Fruit fly (Drosophila melanogaster) whole organism, embryonic: ENCODE measurements around the gene Ripalpha.

Source experiments
- CG12659 ChIP-seq: fragments of 200-800 bp; sonication (Bioruptor generic); optimal IDR thresholded peaks from 3 replicates; lab custom pipeline; 2017; ENCODE audit warnings: mild to moderate bottlenecking, missing biosample characterization, missing genetic modification reagents, missing genetic modification characterization
- CG14860 ChIP-seq: fragments of 200-800 bp; sonication (Bioruptor generic); IDR thresholded peaks from 3 replicates; pipeline ENCODE4 v1.3.6; 2022; ENCODE audit warnings: missing biosample characterization, missing genetic modification characterization; ENCODE audit not compliant: partially characterized antibody
- CG15011 ChIP-seq: fragments of 200-800 bp; sonication (Bioruptor generic); optimal IDR thresholded peaks from 3 replicates; lab custom pipeline; 2018; ENCODE audit warnings: missing biosample characterization, mild to moderate bottlenecking, missing genetic modification characterization
- CG15696 ChIP-seq: fragments of 200-800 bp; sonication (Bioruptor generic); optimal IDR thresholded peaks from 2 replicates; lab custom pipeline; 2019; ENCODE audit warnings: missing biosample characterization, mild to moderate bottlenecking, missing genetic modification characterization, moderate library complexity
- CG16779 ChIP-seq: fragments of 200-800 bp; sonication (Bioruptor generic); IDR thresholded peaks from 2 replicates; pipeline ENCODE4 v1.3.6; 2022; ENCODE audit warnings: missing biosample characterization, missing genetic modification characterization
- CG16863 ChIP-seq: fragments of 200-800 bp; sonication (Bioruptor generic); optimal IDR thresholded peaks from 3 replicates; lab custom pipeline; 2016; ENCODE audit warnings: missing biosample characterization, missing genetic modification characterization
- CG18476 ChIP-seq: fragments of 200-800 bp; sonication (Bioruptor generic); optimal IDR thresholded peaks from 2 replicates; lab custom pipeline; 2016; ENCODE audit warnings: missing biosample characterization, mild to moderate bottlenecking, missing genetic modification characterization
- CG2202 ChIP-seq: fragments of 200-800 bp; sonication (Bioruptor generic); optimal IDR thresholded peaks from 2 replicates; lab custom pipeline; 2018; ENCODE audit warnings: missing biosample characterization, mild to moderate bottlenecking, missing genetic modification characterization
- CG30403 ChIP-seq: fragments of 200-800 bp; sonication (Bioruptor generic); optimal IDR thresholded peaks from 3 replicates; lab custom pipeline; 2016; ENCODE audit warnings: missing biosample characterization, missing genetic modification characterization
- CG30431 ChIP-seq: fragments of 200-800 bp; sonication (Bioruptor generic); optimal IDR thresholded peaks from 2 replicates; lab custom pipeline; 2017; ENCODE audit warnings: missing biosample characterization, missing genetic modification characterization
- CG33557 ChIP-seq: fragments of 200-800 bp; sonication (Bioruptor generic); optimal IDR thresholded peaks from 2 replicates; lab custom pipeline; 2019; ENCODE audit warnings: missing biosample characterization, mild to moderate bottlenecking, missing genetic modification characterization, moderate library complexity
- CG4328 ChIP-seq: fragments of 200-800 bp; sonication (Bioruptor generic); optimal IDR thresholded peaks from 3 replicates; lab custom pipeline; 2017; ENCODE audit warnings: missing biosample characterization, missing genetic modification reagents, missing genetic modification characterization
- CG5953 ChIP-seq: fragments of 200-800 bp; sonication (Bioruptor generic); IDR thresholded peaks from 2 replicates; pipeline ENCODE4 v1.3.6; 2022; ENCODE audit warnings: missing biosample characterization, missing genetic modification characterization
- CG8290 ChIP-seq, 3 experiments: fragments of 200-800 bp; sonication (Bioruptor generic); optimal IDR thresholded peaks; 2 replicates each; lab custom pipeline; 2016 to 2019; ENCODE audit warnings: missing biosample characterization in 3 of 3, missing genetic modification characterization in 3 of 3, mild to moderate bottlenecking in 2 of 3, moderate library complexity in 1 of 3
- CG8359 ChIP-seq: fragments of 200-800 bp; sonication (Bioruptor generic); optimal IDR thresholded peaks from 2 replicates; lab custom pipeline; 2017; ENCODE audit warnings: missing biosample characterization, mild to moderate bottlenecking, missing genetic modification characterization, borderline replicate concordance
- D19A ChIP-seq: fragments of 200-800 bp; optimal IDR thresholded peaks from 3 replicates; lab custom pipeline; 2019; ENCODE audit warnings: missing biosample characterization, mild to moderate bottlenecking, missing genetic modification characterization, moderate library complexity
- D19B ChIP-seq: fragments of 200-800 bp; sonication (Bioruptor generic); optimal IDR thresholded peaks from 2 replicates; lab custom pipeline; 2017; ENCODE audit warnings: missing biosample characterization, mild to moderate bottlenecking, missing genetic modification characterization
- Deaf1 ChIP-seq: fragments of 200-800 bp; optimal IDR thresholded peaks from 3 replicates; lab custom pipeline; 2019; ENCODE audit warnings: missing biosample characterization, mild to moderate bottlenecking, missing genetic modification characterization, moderate library complexity
- Eip74EF ChIP-seq, 2 experiments: fragments of 200-800 bp in 1 of 2; fragments of >200 bp in 1 of 2; sonication (Bioruptor generic) in 1 of 2; optimal IDR thresholded peaks; 2 replicates each; lab custom pipeline; 2017 to 2019; ENCODE audit warnings: missing biosample characterization in 2 of 2, missing genetic modification characterization in 2 of 2, mild to moderate bottlenecking in 1 of 2, moderate library complexity in 1 of 2
- HLHmδ ChIP-seq: fragments of 200-800 bp; sonication (Bioruptor generic); optimal IDR thresholded peaks from 2 replicates; lab custom pipeline; 2018; ENCODE audit warnings: missing biosample characterization, mild to moderate bottlenecking, missing genetic modification characterization, moderate library complexity
- HmgD ChIP-seq: fragments of 200-800 bp; sonication (Bioruptor generic); optimal IDR thresholded peaks from 3 replicates; lab custom pipeline; 2016; ENCODE audit warnings: missing biosample characterization, missing genetic modification characterization
- Lhr ChIP-seq: fragments of 200-800 bp; sonication (Bioruptor generic); optimal IDR thresholded peaks from 3 replicates; lab custom pipeline; 2017; ENCODE audit warnings: mild to moderate bottlenecking, missing biosample characterization, missing genetic modification reagents, missing genetic modification characterization
- Lim3 ChIP-seq: fragments of 200-800 bp; sonication (Bioruptor generic); IDR thresholded peaks from 2 replicates; pipeline ENCODE4 v1.3.6; 2022; ENCODE audit warnings: missing biosample characterization, missing genetic modification characterization
- Myb ChIP-seq: fragments of 200-800 bp; sonication (Bioruptor generic); optimal IDR thresholded peaks from 2 replicates; lab custom pipeline; 2016; ENCODE audit warnings: missing biosample characterization, missing genetic modification characterization
- Side ChIP-seq: fragments of 200-800 bp; sonication (Bioruptor generic); optimal IDR thresholded peaks from 2 replicates; lab custom pipeline; 2016; ENCODE audit warnings: missing biosample characterization, missing genetic modification characterization
- Six4 ChIP-seq: fragments of 200-800 bp; sonication (Bioruptor generic); optimal IDR thresholded peaks from 2 replicates; lab custom pipeline; 2016; ENCODE audit warnings: missing biosample characterization, missing genetic modification characterization
- TFAM ChIP-seq: fragments of 200-800 bp; sonication (Bioruptor generic); optimal IDR thresholded peaks from 2 replicates; lab custom pipeline; 2017; ENCODE audit warnings: missing biosample characterization, missing genetic modification characterization, inconsistent platforms
- Xrp1 ChIP-seq: fragments of 200-800 bp; sonication (Bioruptor generic); IDR thresholded peaks from 2 replicates; pipeline ENCODE4 v1.3.6; 2022; ENCODE audit warnings: missing biosample characterization, missing genetic modification characterization
- ab ChIP-seq: fragments of 200-800 bp; sonication (Bioruptor generic); optimal IDR thresholded peaks from 2 replicates; lab custom pipeline; 2016; ENCODE audit warnings: missing biosample characterization, missing genetic modification characterization
- cwo ChIP-seq: fragments of 200-800 bp; sonication (Bioruptor generic); optimal IDR thresholded peaks from 3 replicates; lab custom pipeline; 2017; ENCODE audit warnings: missing biosample characterization, missing genetic modification characterization, mild to moderate bottlenecking, moderate library complexity, missing genetic modification reagents
- dimm ChIP-seq: fragments of 200-800 bp; sonication (Bioruptor generic); IDR thresholded peaks from 2 replicates; pipeline ENCODE4 v1.3.6; 2022; ENCODE audit warnings: missing biosample characterization, missing genetic modification characterization
- dpn ChIP-seq, 2 experiments: fragments of 200-800 bp; sonication (Bioruptor generic); optimal IDR thresholded peaks; 3 replicates each; lab custom pipeline; 2016; ENCODE audit warnings: missing biosample characterization in 2 of 2, missing genetic modification characterization in 2 of 2
- ewg ChIP-seq: fragments of 200-800 bp; sonication (Bioruptor generic); optimal IDR thresholded peaks from 3 replicates; lab custom pipeline; 2017; ENCODE audit warnings: mild to moderate bottlenecking, missing biosample characterization, missing genetic modification reagents, missing genetic modification characterization
- fd102C ChIP-seq: fragments of 200-800 bp; sonication (Bioruptor generic); optimal IDR thresholded peaks from 2 replicates; lab custom pipeline; 2018; ENCODE audit warnings: missing biosample characterization, mild to moderate bottlenecking, missing genetic modification characterization, moderate library complexity
- gem ChIP-seq: fragments of 200-800 bp; sonication (Bioruptor generic); optimal IDR thresholded peaks from 2 replicates; lab custom pipeline; 2019; ENCODE audit warnings: missing biosample characterization, mild to moderate bottlenecking, missing genetic modification characterization, moderate library complexity
- jigr1 ChIP-seq: fragments of 200-800 bp; sonication (Bioruptor generic); IDR thresholded peaks from 3 replicates; pipeline ENCODE4 v1.3.6; 2022; ENCODE audit warnings: missing biosample characterization, missing genetic modification characterization
- kay ChIP-seq: fragments of 200-800 bp; sonication (Bioruptor generic); optimal IDR thresholded peaks from 2 replicates; lab custom pipeline; 2016; ENCODE audit warnings: missing biosample characterization, missing genetic modification characterization
- lola ChIP-seq, 3 experiments: fragments of >200 bp in 2 of 3; fragments of 200-800 bp in 1 of 3; sonication (Bioruptor generic) in 1 of 3; optimal IDR thresholded peaks; 2 replicates each; lab custom pipeline; 2017 to 2019; ENCODE audit warnings: missing biosample characterization in 3 of 3, missing genetic modification characterization in 3 of 3, mild to moderate bottlenecking in 1 of 3, moderate library complexity in 1 of 3
- lov ChIP-seq, 2 experiments: fragments of 200-800 bp in 1 of 2; fragments of >200 bp in 1 of 2; sonication (Bioruptor generic) in 1 of 2; IDR thresholded peaks in 1 of 2; optimal IDR thresholded peaks in 1 of 2; 2 replicates in 1 of 2; 3 replicates in 1 of 2; pipeline versions ENCODE4 v1.3.6 to Lab custom; 2017 to 2022; ENCODE audit warnings: missing biosample characterization in 1 of 2, missing genetic modification characterization in 1 of 2
- mam ChIP-seq: fragments of 200-800 bp; sonication (Bioruptor generic); optimal IDR thresholded peaks from 3 replicates; lab custom pipeline; 2016; ENCODE audit warnings: missing biosample characterization, missing genetic modification characterization
- pho ChIP-seq: fragments of 200-800 bp; sonication (Bioruptor generic); optimal IDR thresholded peaks from 2 replicates; lab custom pipeline; 2016; ENCODE audit warnings: missing biosample characterization, missing genetic modification characterization
- phol ChIP-seq: fragments of 200-800 bp; sonication (Bioruptor generic); optimal IDR thresholded peaks from 3 replicates; lab custom pipeline; 2018; ENCODE audit warnings: missing biosample characterization, mild to moderate bottlenecking, missing genetic modification characterization, moderate library complexity
- repo ChIP-seq: fragments of 200-800 bp; sonication (Bioruptor generic); optimal IDR thresholded peaks from 2 replicates; lab custom pipeline; 2016; ENCODE audit warnings: missing biosample characterization, missing genetic modification characterization
- slp2 ChIP-seq: fragments of 200-800 bp; sonication (Bioruptor generic); optimal IDR thresholded peaks from 2 replicates; lab custom pipeline; 2016; ENCODE audit warnings: missing biosample characterization, missing genetic modification characterization
- tap ChIP-seq: fragments of 200-800 bp; optimal IDR thresholded peaks from 3 replicates; lab custom pipeline; 2019; ENCODE audit warnings: missing biosample characterization, mild to moderate bottlenecking, missing genetic modification characterization, moderate library complexity
- ttk ChIP-seq: fragments of 200-800 bp; sonication (Bioruptor generic); IDR thresholded peaks from 2 replicates; pipeline ENCODE4 v2.1.2; 2022; ENCODE audit warnings: missing biosample characterization, missing genetic modification characterization
- zen2 ChIP-seq: fragments of 200-800 bp; sonication (Bioruptor generic); IDR thresholded peaks from 3 replicates; pipeline ENCODE4 v1.3.6; 2022; ENCODE audit warnings: missing biosample characterization, missing genetic modification characterization; ENCODE audit not compliant: partially characterized antibody

Gene Ripalpha

dm6 chr2L:10220501-10221386 is 20.0 kb upstream of the Ripalpha start, which contains the start of the genes Npc1a and Prosalpha6 (continued):
- TF ChIP-seq kay (no peak), Myb (GFP tag; lab: Kevin White, UChicago) (peak; percentile 11), CG12659 (peak; percentile 63), ewg (GFP tag; lab: Kevin White, UChicago) (no peak), tap (no peak), CG30431 (no peak), slp2 (GFP tag; lab: Kevin White, UChicago) (no peak), Deaf1 (tag; lab: Kevin White, UChicago) (no peak), CG30403 (GFP tag; lab: Kevin White, UChicago) (peak; percentile 37), CG15696 (no peak), Eip74EF (GFP tag; optimal IDR thresholded peaks at IDR 0.05; lab: Kevin White, UChicago) (no peak), lola (GFP tag; optimal IDR thresholded peaks at IDR 0.05; lab: Kevin White, UChicago) (peak in 1 of 3 experiments; percentile 31), Six4 (no peak), CG18476 (GFP tag; lab: Kevin White, UChicago) (peak; percentile 7), CG8290 (GFP tag; optimal IDR thresholded peaks at IDR 0.05; lab: Kevin White, UChicago) (peak; percentile 77), CG8290 (tag; optimal IDR thresholded peaks at IDR 0.05; lab: Kevin White, UChicago) (peak; percentile 72 to 82), CG16779 (GFP tag; lab: Robert Waterston, UW) (no peak), CG15011 (GFP tag; lab: Kevin White, UChicago) (no peak), CG8359 (no peak), CG16863 (GFP tag; lab: Kevin White, UChicago) (no peak), cwo (GFP tag; lab: Kevin White, UChicago) (no peak), HLHmδ (GFP tag; lab: Kevin White, UChicago) (no peak), repo (no peak), dimm (GFP tag; lab: Robert Waterston, UW) (no peak), Lim3 (GFP tag; lab: Robert Waterston, UW) (no peak), phol (tag; lab: Kevin White, UChicago) (peak; percentile 61), jigr1 (GFP tag; lab: Robert Waterston, UW) (no peak), lov (optimal IDR thresholded peaks at IDR 0.05; lab: Kevin White, UChicago) (no peak), lov (GFP tag; IDR thresholded peaks at IDR 0.05; lab: Robert Waterston, UW) (no peak), dpn (GFP tag; optimal IDR thresholded peaks at IDR 0.05; lab: Kevin White, UChicago) (no peak), ab (GFP tag; lab: Kevin White, UChicago) (peak; percentile 20), mam (GFP tag; lab: Kevin White, UChicago) (peak; percentile 1), pho (no peak), Lhr (GFP tag; lab: Kevin White, UChicago) (peak; percentile 33), gem (tag; lab: Kevin White, UChicago) (no peak), D19B (peak; percentile 11), HmgD (GFP tag; lab: Kevin White, UChicago) (no peak), CG4328 (GFP tag; lab: Kevin White, UChicago) (no peak), zen2 (no peak; the same call in 2 of the 3 replicates), fd102C (GFP tag; lab: Kevin White, UChicago) (no peak), ttk (GFP tag; lab: Robert Waterston, UW) (no peak), TFAM (no peak), CG5953 (GFP tag; lab: Robert Waterston, UW) (no peak), CG2202 (tag; lab: Kevin White, UChicago) (no peak), Side (GFP tag; lab: Kevin White, UChicago) (no peak), D19A (no peak), Xrp1 (GFP tag; lab: Robert Waterston, UW) (no peak), CG33557 (peak; percentile 6), CG14860 (GFP tag; lab: Robert Waterston, UW) (peak; percentile 50; the same call in 1 of the 3 replicates)
